Worm (Caenorhabditis elegans) whole organism, L4 larva: Measurements from ENCODE around the gene tlp-1.

Source experiments
- ceh-44 ChIP-seq: fragments of 200-800 bp; sonication (Bioruptor generic); IDR thresholded peaks from 2 replicates; pipeline ENCODE4 v1.3.6; 2022; ENCODE audit warnings: missing genetic modification reagents, missing genetic modification characterization, missing compliant biosample characterization
- egl-27 ChIP-seq: sonication (generic microtip); optimal IDR thresholded peaks from 3 replicates; lab custom pipeline; 2017; ENCODE audit warnings: missing biosample characterization, missing genetic modification reagents, missing genetic modification characterization
- fos-1 ChIP-seq: fragments of 150-350 bp; optimal IDR thresholded peaks from 2 replicates; lab custom pipeline; 2014; ENCODE audit warnings: missing biosample characterization, missing genetic modification characterization
- lsy-2 ChIP-seq, 2 experiments: fragments of 150-350 bp in 1 of 2; sonication (generic microtip) in 1 of 2; optimal IDR thresholded peaks; 2 replicates each; lab custom pipeline; 2014 to 2017; ENCODE audit warnings: missing biosample characterization in 2 of 2, missing genetic modification characterization in 2 of 2
- nhr-11 ChIP-seq: fragments of 150-350 bp; optimal IDR thresholded peaks from 2 replicates; lab custom pipeline; 2014; ENCODE audit warnings: missing biosample characterization, missing genetic modification characterization
- nhr-76 ChIP-seq: fragments of 150-350 bp; optimal IDR thresholded peaks from 2 replicates; lab custom pipeline; 2014; ENCODE audit warnings: missing biosample characterization, missing genetic modification characterization
- nhr-77 ChIP-seq: fragments of 150-350 bp; optimal IDR thresholded peaks from 2 replicates; lab custom pipeline; 2014; ENCODE audit warnings: missing biosample characterization, missing genetic modification characterization
- set-16 ChIP-seq: fragments of 200-800 bp; sonication (Bioruptor generic); IDR thresholded peaks from 2 replicates; pipeline ENCODE4 v1.3.6; 2022; ENCODE audit warnings: missing genetic modification reagents, missing genetic modification characterization, missing compliant biosample characterization
- skn-1 ChIP-seq: fragments of 150-350 bp; optimal IDR thresholded peaks from 2 replicates; lab custom pipeline; 2014; ENCODE audit warnings: missing biosample characterization, missing genetic modification characterization
- snpc-4 ChIP-seq: fragments of 150-350 bp; optimal IDR thresholded peaks from 2 replicates; lab custom pipeline; 2014; ENCODE audit warnings: missing biosample characterization, missing genetic modification characterization
- tag-97 ChIP-seq: fragments of 200-800 bp; sonication (Bioruptor generic); IDR thresholded peaks from 2 replicates; pipeline ENCODE4 v1.3.6; 2022; ENCODE audit warnings: missing genetic modification characterization, missing compliant biosample characterization
- unc-130 ChIP-seq: sonication (generic microtip); optimal IDR thresholded peaks from 2 replicates; lab custom pipeline; 2016; ENCODE audit warnings: missing genetic modification reagents, missing genetic modification characterization, missing compliant biosample characterization
- unc-39 ChIP-seq: sonication (generic microtip); optimal IDR thresholded peaks from 2 replicates; lab custom pipeline; 2017; ENCODE audit warnings: missing biosample characterization, missing genetic modification characterization

DNA sequence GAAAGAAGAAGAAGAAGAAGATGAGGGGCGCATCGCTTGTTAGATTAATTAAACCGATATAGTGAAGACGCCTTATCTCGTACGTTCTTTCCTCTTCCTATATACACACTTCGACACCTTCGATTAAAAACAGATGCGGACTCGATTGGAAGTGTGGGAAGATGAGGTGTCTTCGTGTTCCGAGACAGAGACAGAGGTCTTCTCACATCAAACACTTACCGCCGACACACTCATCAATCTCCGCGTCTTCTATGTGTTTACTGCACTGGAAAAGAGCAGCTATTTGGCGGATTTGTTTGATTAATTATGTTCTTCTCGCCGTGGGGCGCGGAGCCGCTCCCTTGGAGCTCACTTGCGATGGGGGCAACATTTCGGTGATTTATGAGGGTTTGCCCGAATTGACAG is 4.5 kb downstream of the tlp-1 start:
- TF ChIP-seq unc-39 (tag; lab: Kevin White, UChicago) (no peak), lsy-2 (tag; optimal IDR thresholded peaks at IDR 0.05; lab: Kevin White, UChicago) (peak in 1 of 2 experiments; percentile 21), skn-1 (no peak), nhr-76 (tag; lab: Kevin White, UChicago) (no peak), egl-27 (tag; lab: Kevin White, UChicago) (no peak), ceh-44 (GFP tag; lab: Robert Waterston, UW) (no peak), set-16 (GFP tag; lab: Robert Waterston, UW) (no peak), snpc-4 (tag; lab: Kevin White, UChicago) (no peak), nhr-77 (no peak), unc-130 (GFP tag; lab: Kevin White, UChicago) (no peak), fos-1 (no peak), tag-97 (GFP tag; lab: Robert Waterston, UW) (no peak), nhr-11 (tag; lab: Kevin White, UChicago) (peak; percentile 56)
